Worm (Caenorhabditis elegans) whole organism, young adult: ENCODE data around the gene Y5F2A.4.

Experiments used
- B0035.1 ChIP-seq: sonication (generic microtip); optimal IDR thresholded peaks from 2 replicates; lab custom pipeline; 2016; ENCODE audit warnings: missing genetic modification characterization, mild to moderate bottlenecking, missing compliant biosample characterization, missing genotype, missing genetic modification reagents
- cebp-1 ChIP-seq, 2 experiments: fragments of 200-800 bp in 1 of 2; sonication (Bioruptor generic) in 1 of 2; sonication (generic microtip) in 1 of 2; IDR thresholded peaks in 1 of 2; optimal IDR thresholded peaks in 1 of 2; 2 replicates each; pipeline versions ENCODE4 v1.3.6 to Lab custom; 2017 to 2022; ENCODE audit warnings: missing compliant biosample characterization in 2 of 2, missing genetic modification characterization in 2 of 2, mild to moderate bottlenecking in 1 of 2, missing genetic modification reagents in 1 of 2, moderate library complexity in 1 of 2
- him-1 ChIP-seq: sonication (generic microtip); optimal IDR thresholded peaks from 2 replicates; lab custom pipeline; 2016; ENCODE audit warnings: missing genotype, missing genetic modification reagents, missing genetic modification characterization, missing compliant biosample characterization
- lsy-27 ChIP-seq: sonication (generic microtip); optimal IDR thresholded peaks from 2 replicates; lab custom pipeline; 2017; ENCODE audit warnings: missing genetic modification characterization, mild to moderate bottlenecking, missing compliant biosample characterization, antibody characterized with exemption, missing genotype, borderline replicate concordance; ENCODE audit not compliant: insufficient read depth
- nhr-80 ChIP-seq: sonication (generic microtip); optimal IDR thresholded peaks from 2 replicates; lab custom pipeline; 2016; ENCODE audit warnings: missing genetic modification characterization, missing compliant biosample characterization

DNA sequence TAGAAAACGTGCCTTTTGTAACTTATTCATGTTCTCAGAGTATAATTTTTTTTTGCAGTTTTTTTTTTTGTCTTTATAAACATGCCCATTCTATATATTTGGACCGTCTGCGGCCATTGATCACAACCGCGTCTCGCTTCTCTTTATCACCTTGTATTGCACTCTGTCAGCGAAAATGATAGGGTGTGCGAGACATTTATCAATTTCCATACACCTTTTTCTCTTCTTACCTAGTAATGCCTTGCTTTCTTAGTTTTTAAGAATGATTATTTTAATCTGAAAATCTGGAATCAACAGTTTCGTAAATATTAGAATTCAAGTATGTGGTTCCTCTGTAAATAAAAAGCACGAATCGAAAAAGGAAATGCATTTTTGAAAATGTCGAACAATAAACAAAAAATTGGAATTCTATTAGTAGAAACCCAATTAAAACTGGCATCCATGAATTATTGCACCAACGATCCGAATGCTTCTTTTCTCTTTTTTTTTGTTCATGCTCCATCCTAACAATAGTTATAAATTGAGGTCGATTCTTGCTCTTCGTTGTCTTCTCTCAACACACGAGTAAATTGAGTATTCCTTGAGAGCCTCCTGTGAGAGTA lies 41.2 kb downstream of the Y5F2A.4 start:
- TF ChIP-seq him-1 (tag; lab: Kevin White, UChicago) (no peak), nhr-80 (tag; lab: Kevin White, UChicago) (peak; percentile 67), lsy-27 (no peak), B0035.1 (no peak), cebp-1 (GFP tag; IDR thresholded peaks at IDR 0.05; lab: Robert Waterston, UW) (no peak), cebp-1 (tag; optimal IDR thresholded peaks at IDR 0.05; lab: Kevin White, UChicago) (no peak)
